Fruit fly (Drosophila melanogaster): Measurements from ENCODE around the gene fu.

fu gene

dm6 chrX:18644890-18645289 lies 12.7 kb upstream of the fu start (continued):
- TF ChIP-seq pho (GFP tag; optimal IDR thresholded peaks at IDR 0.05), result peak; percentile 71
- TF ChIP-seq crc (GFP tag; optimal IDR thresholded peaks at IDR 0.05), result peak; percentile 54
- TF ChIP-seq CG11560 (tag; IDR thresholded peaks at IDR 0.05), result peak; percentile 36; the same call in 1 of the 3 replicates
- no peak for TF ChIP-seq Tbp (GFP tag; optimal IDR thresholded peaks at IDR 0.05)
- TF ChIP-seq lov (optimal IDR thresholded peaks at IDR 0.05), result no peak
- TF ChIP-seq lov (GFP tag; IDR thresholded peaks at IDR 0.05), result 0 out of 3 replicates have a peak, but pooled peaks have one; percentile 14
- peak; percentile 80 for TF ChIP-seq CG31441 (GFP tag; IDR thresholded peaks at IDR 0.05)
- TF ChIP-seq CG8281 (tag; optimal IDR thresholded peaks at IDR 0.05), result peak; percentile 59
- peak; percentile 58 for TF ChIP-seq CG7839 (tag; optimal IDR thresholded peaks at IDR 0.05)
- TF ChIP-seq tna (GFP tag; IDR thresholded peaks at IDR 0.05; ENCODE audit: partially characterized antibody), result no peak
- peak; percentile 86 for TF ChIP-seq CoRest (tag; optimal IDR thresholded peaks at IDR 0.05)
- TF ChIP-seq CG30020 (tag; optimal IDR thresholded peaks at IDR 0.05), result peak; percentile 12
- TF ChIP-seq CG9932 (GFP tag; IDR thresholded peaks at IDR 0.05), result peak; percentile 63
- TF ChIP-seq B-H1 (GFP tag; IDR thresholded peaks at IDR 0.05), result peak; percentile 70
- no peak for TF ChIP-seq fru (optimal IDR thresholded peaks at IDR 0.05)
- TF ChIP-seq dm (GFP tag; optimal IDR thresholded peaks at IDR 0.05), result peak; percentile 47
- TF ChIP-seq CG3065 (GFP tag; optimal IDR thresholded peaks at IDR 0.05), result no peak
- TF ChIP-seq trh (GFP tag; optimal IDR thresholded peaks at IDR 0.05), result no peak
- peak; percentile 86 for TF ChIP-seq ind (GFP tag; optimal IDR thresholded peaks at IDR 0.05)
- TF ChIP-seq hth (optimal IDR thresholded peaks at IDR 0.05), result no peak
- peak; percentile 88 for TF ChIP-seq Fer3 (tag; optimal IDR thresholded peaks at IDR 0.05)
- peak; percentile 60 for TF ChIP-seq Nf-YB (GFP tag; optimal IDR thresholded peaks at IDR 0.05)
- peak; percentile 62 for TF ChIP-seq CG12942 (GFP tag; optimal IDR thresholded peaks at IDR 0.05)
- TF ChIP-seq Vsx1 (GFP tag; optimal IDR thresholded peaks at IDR 0.05), result peak; percentile 22
- no peak for TF ChIP-seq CG16779 (GFP tag; IDR thresholded peaks at IDR 0.05)
- TF ChIP-seq CG42726 (GFP tag; IDR thresholded peaks at IDR 0.05; ENCODE audit: partially characterized antibody), result no peak
- TF ChIP-seq pzg (GFP tag; optimal IDR thresholded peaks at IDR 0.05), result no peak
- peak; percentile 91 for TF ChIP-seq GATAe (GFP tag; conservative IDR thresholded peaks at IDR 0.05)
- TF ChIP-seq CG3995 (GFP tag; optimal IDR thresholded peaks at IDR 0.05), result peak; percentile 41
- peak; percentile 84 for TF ChIP-seq CG8388 (GFP tag; optimal IDR thresholded peaks at IDR 0.05)
- TF ChIP-seq Drgx (GFP tag; IDR thresholded peaks at IDR 0.05), result peak; percentile 52; the same call in 1 of the 2 replicates
- peak; percentile 70 for TF ChIP-seq Fer2 (tag; optimal IDR thresholded peaks at IDR 0.05)
- peak; percentile 75 for TF ChIP-seq CG1233 (GFP tag; optimal IDR thresholded peaks at IDR 0.05)
- TF ChIP-seq CG18599 (GFP tag; optimal IDR thresholded peaks at IDR 0.05), result peak; percentile 92
- TF ChIP-seq CG10267 (tag; optimal IDR thresholded peaks at IDR 0.05), result peak; percentile 65
- peak; percentile 17 for TF ChIP-seq shn (GFP tag; optimal IDR thresholded peaks at IDR 0.05)
- peak; percentile 33 for TF ChIP-seq Sry-δ (GFP tag; optimal IDR thresholded peaks at IDR 0.05)
- TF ChIP-seq CG9797 (GFP tag; optimal IDR thresholded peaks at IDR 0.05), result no peak
- peak; percentile 76 for TF ChIP-seq MTF-1 (GFP tag; optimal IDR thresholded peaks at IDR 0.05; ENCODE audit: borderline replicate concordance)
- TF ChIP-seq Kr (GFP tag; optimal IDR thresholded peaks at IDR 0.05), result no peak
- no peak for TF ChIP-seq CG3726 (GFP tag; IDR thresholded peaks at IDR 0.05)
- peak; percentile 1 for TF ChIP-seq p53 (GFP tag; optimal IDR thresholded peaks at IDR 0.05)
- TF ChIP-seq ttk (GFP tag; IDR thresholded peaks at IDR 0.05), result peak; percentile 66
- peak; percentile 68 for TF ChIP-seq CG6254 (GFP tag; optimal IDR thresholded peaks at IDR 0.05)
- TF ChIP-seq CG10979 (tag; optimal IDR thresholded peaks at IDR 0.05), result peak; percentile 82
- peak; percentile 75 for TF ChIP-seq CG7556 (GFP tag; optimal IDR thresholded peaks at IDR 0.05)
- peak; percentile 44; the same call in 1 of the 2 replicates for TF ChIP-seq CG43689 (GFP tag; IDR thresholded peaks at IDR 0.05)
- TF ChIP-seq Ada2b (GFP tag; IDR thresholded peaks at IDR 0.05), result peak; percentile 72
- no peak; the same call in 1 of the 3 replicates for TF ChIP-seq Aef1 (GFP tag; IDR thresholded peaks at IDR 0.05)
- peak; percentile 74 for TF ChIP-seq Hsf (GFP tag; optimal IDR thresholded peaks at IDR 0.05)
- TF ChIP-seq Trl (optimal IDR thresholded peaks at IDR 0.05), result no peak
- peak; percentile 75 for TF ChIP-seq Trl (GFP tag; optimal IDR thresholded peaks at IDR 0.05)
